Fruit fly (Drosophila melanogaster) S2 (cell line): ENCODE measurements around the gene out.

ENCODE experiments used
- CG8478 ChIP-seq: fragments of >200 bp; optimal IDR thresholded peaks from 2 replicates; lab custom pipeline; 2018
- CTCF ChIP-seq, 2 experiments: fragments of >200 bp; optimal IDR thresholded peaks; 2 replicates each; lab custom pipeline; 2018

out gene

DNA sequence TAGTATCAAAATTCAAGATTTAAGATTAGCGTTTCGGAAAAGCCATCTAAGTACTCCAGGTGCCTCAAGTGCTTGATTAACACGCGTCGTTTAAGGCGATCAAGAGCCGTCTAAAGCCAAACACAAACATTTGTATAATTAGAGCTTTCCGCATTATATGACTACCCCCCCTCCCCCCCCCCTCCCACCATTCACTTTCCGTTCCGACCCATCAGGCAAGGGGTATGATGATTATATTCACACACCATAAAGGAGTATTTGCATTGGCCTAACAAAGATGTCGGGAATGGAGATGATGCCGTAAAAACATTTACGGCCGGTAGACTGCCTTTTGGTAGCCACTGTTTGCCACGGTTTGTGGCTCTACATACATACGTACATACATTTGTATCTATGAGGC is 15.4 kb downstream of the out start:
- TF ChIP-seq CG8478 (lab: Kevin White, UChicago) (no peak), CTCF (optimal IDR thresholded peaks at IDR 0.05; lab: Kevin White, UChicago) (no peak)

- TF ChIP-seq CTCF (optimal IDR thresholded peaks at IDR 0.05; lab: Kevin White, UChicago) (no peak), CG8478 (lab: Kevin White, UChicago) (no peak)
These were observed 16.7 kb downstream of the out start for dm6 chrX:19305172-19305571.

- no peak for TF ChIP-seq CG8478 (lab: Kevin White, UChicago)
- no peak for TF ChIP-seq CTCF (optimal IDR thresholded peaks at IDR 0.05; lab: Kevin White, UChicago)
These were observed 22.5 kb downstream of the out start for dm6 chrX:19299367-19299766.

DNA sequence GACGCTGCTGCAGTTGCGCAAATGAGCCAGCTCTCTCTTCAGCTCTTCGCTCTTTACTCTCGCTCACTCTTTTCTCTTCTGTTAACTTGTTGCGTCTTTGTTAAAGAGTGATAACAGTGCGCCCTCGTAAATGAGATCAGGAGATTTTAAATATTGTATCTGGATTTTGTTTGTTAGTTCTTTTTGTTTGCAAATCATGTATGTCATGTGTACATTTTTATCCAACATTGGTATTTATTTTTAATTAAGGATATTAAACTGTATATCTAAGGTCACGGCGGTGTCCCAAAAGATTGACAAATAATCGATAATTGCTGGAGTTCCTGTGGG is 23.2 kb downstream of the out start:
- TF ChIP-seq CG8478 (lab: Kevin White, UChicago): no peak
- no peak for TF ChIP-seq CTCF (optimal IDR thresholded peaks at IDR 0.05; lab: Kevin White, UChicago)

- TF ChIP-seq CTCF (optimal IDR thresholded peaks at IDR 0.05; lab: Kevin White, UChicago) (no peak), CG8478 (lab: Kevin White, UChicago) (no peak)
These were observed 23.8 kb downstream of the out start, which contains the start of gene CG8034 for dm6 chrX:19297899-19298784. CG8034 (minus strand) TSS chrX:19298162.

- TF ChIP-seq CG8478 (lab: Kevin White, UChicago) (no peak), CTCF (optimal IDR thresholded peaks at IDR 0.05; lab: Kevin White, UChicago) (no peak)
These were observed 26.0 kb downstream of the out start for dm6 chrX:19295831-19296423.

dm6 chrX:19294953-19295352 is 27.0 kb downstream of the out start:
- TF ChIP-seq CTCF (optimal IDR thresholded peaks at IDR 0.05; lab: Kevin White, UChicago) (no peak), CG8478 (lab: Kevin White, UChicago) (no peak)

DNA sequence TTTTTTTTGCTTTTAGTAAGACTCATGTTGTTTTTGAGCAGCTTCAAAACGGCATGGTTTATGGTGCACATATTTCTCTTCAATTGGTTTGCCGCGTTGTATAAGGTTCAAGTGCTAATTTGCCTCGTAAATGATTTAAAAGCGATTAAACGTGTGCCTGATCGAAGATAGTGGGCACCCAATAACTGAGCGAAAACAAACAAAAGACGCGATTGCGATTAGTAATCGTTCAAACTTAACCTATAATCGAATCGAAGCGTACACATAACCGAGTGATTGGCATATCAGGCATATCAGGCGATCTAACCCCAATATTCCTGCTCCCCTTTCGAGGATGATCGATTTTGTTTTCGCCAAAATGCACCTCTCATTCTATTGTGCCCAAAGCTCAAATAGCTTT is 27.9 kb downstream of the out start:
- no peak for TF ChIP-seq CTCF (optimal IDR thresholded peaks at IDR 0.05; lab: Kevin White, UChicago)
- no peak for TF ChIP-seq CG8478 (lab: Kevin White, UChicago)

DNA sequence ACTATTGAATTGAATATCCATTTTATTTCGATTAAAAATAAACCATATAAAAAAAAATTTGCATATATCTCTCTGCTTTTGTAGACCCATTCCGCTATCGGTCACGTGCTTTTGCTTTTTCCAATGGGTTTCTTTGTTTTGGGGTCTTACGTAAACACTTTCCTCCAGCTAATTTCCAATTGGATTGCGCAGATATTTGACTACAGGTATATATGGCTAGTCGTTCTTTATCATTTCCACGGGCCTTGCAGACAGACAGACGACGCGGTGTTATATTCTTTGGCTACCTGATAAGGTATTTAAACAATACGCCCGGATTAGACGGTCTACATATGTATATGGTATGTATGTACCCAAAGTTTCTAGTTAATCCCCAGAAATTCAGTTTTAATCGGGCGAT is 28.6 kb downstream of the out start:
- TF ChIP-seq CG8478 (lab: Kevin White, UChicago) (no peak), CTCF (optimal IDR thresholded peaks at IDR 0.05; lab: Kevin White, UChicago) (no peak)

dm6 chrX:19291780-19292605 is 29.9 kb downstream of the out start:
- TF ChIP-seq CTCF (optimal IDR thresholded peaks at IDR 0.05; lab: Kevin White, UChicago) (no peak), CG8478 (lab: Kevin White, UChicago) (no peak)

DNA sequence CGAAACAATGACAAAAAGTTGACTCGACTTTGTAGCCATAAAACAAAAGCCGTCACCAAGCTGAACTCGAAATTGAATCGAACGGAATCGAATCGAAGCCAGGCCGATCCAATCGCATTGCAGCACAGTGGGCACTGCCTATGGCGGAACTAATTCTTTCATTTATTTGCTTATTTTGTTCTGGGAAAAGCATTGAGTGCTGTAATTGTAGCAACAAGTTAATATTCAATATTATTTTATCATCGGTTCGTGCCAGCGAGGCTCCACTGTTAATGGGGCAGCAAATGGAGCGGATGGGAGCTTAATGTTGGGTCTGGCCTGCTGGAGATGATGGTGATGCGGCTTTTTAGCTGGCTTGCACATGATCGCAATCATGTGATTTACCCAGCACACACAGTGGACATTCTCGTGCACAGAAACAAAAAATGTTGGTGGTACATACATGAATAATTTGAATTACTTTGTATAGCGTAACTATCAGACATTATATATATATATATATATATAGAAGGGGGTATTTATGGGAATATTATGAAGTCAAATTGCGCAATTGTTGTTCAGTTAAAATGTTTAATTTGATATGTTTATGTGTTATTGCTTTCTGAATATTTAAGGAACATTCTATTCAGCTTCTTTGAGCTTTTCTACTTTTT is 32.5 kb downstream of the out start:
- TF ChIP-seq CTCF (optimal IDR thresholded peaks at IDR 0.05; lab: Kevin White, UChicago) (no peak), CG8478 (lab: Kevin White, UChicago) (no peak)

DNA sequence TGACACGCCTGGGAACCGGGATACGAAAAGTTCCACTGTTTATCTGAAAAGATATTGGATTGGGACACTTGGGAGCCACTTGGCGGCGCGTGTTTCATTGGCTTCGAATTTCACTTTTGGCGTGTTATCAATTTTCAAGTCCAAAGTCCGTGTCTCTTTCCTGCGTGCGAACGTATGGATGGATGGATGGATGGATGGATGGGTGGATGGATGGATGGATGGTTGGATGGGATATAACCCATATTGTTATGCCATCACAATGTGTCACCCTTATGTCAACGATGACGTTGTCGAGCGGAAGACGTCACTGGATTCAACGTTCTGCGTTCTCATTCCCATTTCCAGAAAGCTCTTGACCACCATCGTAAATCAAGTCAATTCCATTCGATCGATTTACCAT is 34.1 kb downstream of the out start:
- TF ChIP-seq CTCF (optimal IDR thresholded peaks at IDR 0.05; lab: Kevin White, UChicago) (no peak), CG8478 (lab: Kevin White, UChicago) (no peak)

- TF ChIP-seq CTCF (optimal IDR thresholded peaks at IDR 0.05; lab: Kevin White, UChicago) (no peak), CG8478 (lab: Kevin White, UChicago) (no peak)
These were observed 35.7 kb downstream of the out start for dm6 chrX:19286235-19286634.

dm6 chrX:19285441-19285840 is 36.5 kb downstream of the out start:
- TF ChIP-seq CG8478 (lab: Kevin White, UChicago): no peak
